Fruit fly (Drosophila melanogaster) whole organism, pupa: ENCODE measurements around the gene MED27.

ENCODE experiments used
- CG10348 ChIP-seq: fragments of 200-800 bp; sonication (Bioruptor generic); IDR thresholded peaks from 2 replicates; pipeline ENCODE4 v1.3.6; 2022; ENCODE audit warnings: missing biosample characterization, missing genetic modification characterization
- CG17806 ChIP-seq: fragments of 200-800 bp; sonication (Bioruptor generic); optimal IDR thresholded peaks from 2 replicates; lab custom pipeline; 2018; ENCODE audit warnings: missing biosample characterization, mild to moderate bottlenecking, missing genetic modification characterization, moderate library complexity
- CG32121 ChIP-seq: fragments of 200-800 bp; sonication (Bioruptor generic); IDR thresholded peaks from 2 replicates; pipeline ENCODE4 v1.3.6; 2022; ENCODE audit warnings: missing biosample characterization, missing genetic modification characterization
- CG8159 ChIP-seq: fragments of 200-800 bp; sonication (Bioruptor generic); optimal IDR thresholded peaks from 3 replicates; lab custom pipeline; 2018; ENCODE audit warnings: missing biosample characterization, mild to moderate bottlenecking, missing genetic modification characterization, moderate library complexity
- CG8301 ChIP-seq: fragments of 200-800 bp; sonication (Bioruptor generic); optimal IDR thresholded peaks from 2 replicates; lab custom pipeline; 2018; ENCODE audit warnings: missing biosample characterization, mild to moderate bottlenecking, missing genetic modification characterization
- D1 ChIP-seq: fragments of 200-800 bp; sonication (Bioruptor generic); optimal IDR thresholded peaks from 2 replicates; lab custom pipeline; 2018; ENCODE audit warnings: missing biosample characterization, mild to moderate bottlenecking, missing genetic modification characterization, moderate library complexity
- Pif1A ChIP-seq: fragments of 200-800 bp; sonication (Bioruptor generic); optimal IDR thresholded peaks from 3 replicates; lab custom pipeline; 2016; ENCODE audit warnings: missing biosample characterization, missing genetic modification characterization

DNA sequence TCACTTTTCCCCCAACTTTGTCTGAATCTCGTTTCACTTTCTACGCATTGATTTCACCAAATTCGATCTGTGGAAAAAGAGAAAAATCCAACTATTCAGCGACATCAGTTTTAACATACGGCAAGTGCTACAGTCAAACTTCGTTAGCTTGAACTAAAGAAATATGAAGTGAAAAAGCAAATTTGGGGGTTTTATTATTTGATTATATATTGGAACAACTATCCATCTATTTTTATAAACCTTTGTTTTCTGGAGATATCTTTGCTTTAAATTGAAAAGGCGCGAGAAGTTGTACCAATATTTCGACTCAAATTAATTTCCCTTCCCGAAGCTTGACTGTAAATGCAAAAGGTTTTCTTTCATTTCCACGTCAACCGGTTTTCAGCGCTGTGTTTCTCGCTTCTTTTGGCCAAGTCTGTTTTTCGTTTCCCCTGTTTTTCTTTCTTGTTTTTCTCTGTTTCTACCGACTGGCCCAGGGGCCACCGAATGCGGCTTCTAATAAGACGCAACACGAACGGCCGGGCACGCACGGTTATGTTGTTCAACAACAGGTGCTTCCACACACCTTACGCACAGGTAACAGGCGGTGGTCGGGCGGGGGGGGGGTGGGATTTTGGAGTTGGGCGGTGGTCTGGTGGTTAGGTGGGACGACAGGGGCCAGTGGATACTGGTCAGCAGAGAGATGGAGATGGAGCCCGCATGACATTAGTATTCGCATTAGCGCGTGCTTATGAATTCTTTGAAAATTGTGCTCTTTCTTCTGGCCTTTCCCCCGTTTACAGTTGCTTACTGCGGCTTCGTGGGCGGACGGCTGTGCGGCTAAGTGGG is 28.2 kb downstream of the MED27 start:
- TF ChIP-seq Pif1A (GFP tag; lab: Kevin White, UChicago) = no peak
- TF ChIP-seq CG32121 (GFP tag; lab: Robert Waterston, UW) = peak; percentile 79
- peak; percentile 85 for TF ChIP-seq CG8301 (tag; lab: Kevin White, UChicago)
- TF ChIP-seq CG10348 (GFP tag; lab: Robert Waterston, UW) = no peak
- no peak for TF ChIP-seq CG8159
- TF ChIP-seq CG17806 (tag; lab: Kevin White, UChicago) = peak; percentile 40
- no peak for TF ChIP-seq D1 (tag; lab: Kevin White, UChicago)
